Worm (Caenorhabditis elegans): ENCODE measurements around the gene cyb-2.1.
"Not testable (repeated sequence)": the region's sequence is repeated elsewhere in the genome, so short reads cannot be mapped to it uniquely, and the experiment has no call there.

cyb-2.1 gene

ce11 chrIV:10980628-10981027 lies 5.2 kb upstream of the cyb-2.1 start:
- no peak for TF ChIP-seq dve-1 (tag; optimal IDR thresholded peaks at IDR 0.05; ENCODE audit: insufficient read depth)
- no peak for TF ChIP-seq dmd-6 (GFP tag; IDR thresholded peaks at IDR 0.05)
- TF ChIP-seq Y75B8A.6 (GFP tag; IDR thresholded peaks at IDR 0.05): no peak
- TF ChIP-seq zag-1 (tag; optimal IDR thresholded peaks at IDR 0.05): no peak
- TF ChIP-seq daf-16 (GFP tag; optimal IDR thresholded peaks at IDR 0.05): no peak
- peak; percentile 22 for TF ChIP-seq daf-16 (tag; optimal IDR thresholded peaks at IDR 0.05)
- TF ChIP-seq Y105C5A.15 (GFP tag; IDR thresholded peaks at IDR 0.05): no peak
- TF ChIP-seq hlh-30 (tag; optimal IDR thresholded peaks at IDR 0.05; ENCODE audit: insufficient read depth): peak; percentile 4
- TF ChIP-seq lin-39 (tag; optimal IDR thresholded peaks at IDR 0.05): no peak
- no peak for TF ChIP-seq sdz-12 (GFP tag; optimal IDR thresholded peaks at IDR 0.05)
- no peak for TF ChIP-seq saeg-2 (GFP tag; IDR thresholded peaks at IDR 0.05)
- TF ChIP-seq nhr-6 (tag; optimal IDR thresholded peaks at IDR 0.05): no peak
- TF ChIP-seq lin-15B (tag; optimal IDR thresholded peaks at IDR 0.05): no peak

ce11 chrIV:10981761-10982160 lies 4.0 kb upstream of the cyb-2.1 start, which contains the start of gene Y43E12A.2:
Gene Y43E12A.2 (plus strand): TSS chrIV:10982061.
- TF ChIP-seq mdt-29 (GFP tag; IDR thresholded peaks at IDR 0.05) (no peak), zip-11 (GFP tag; IDR thresholded peaks at IDR 0.05) (no peak), set-16 (GFP tag; IDR thresholded peaks at IDR 0.05) (no peak), unc-39 (tag; optimal IDR thresholded peaks at IDR 0.05) (no peak), Y5F2A.4 (GFP tag; optimal IDR thresholded peaks at IDR 0.05) (no peak), D1046.2 (GFP tag; IDR thresholded peaks at IDR 0.05) (no peak), gei-8 (GFP tag; optimal IDR thresholded peaks at IDR 0.05) (no peak), F49E8.2 (tag; optimal IDR thresholded peaks at IDR 0.05; ENCODE audit: borderline replicate concordance) (no peak), saeg-2 (GFP tag; IDR thresholded peaks at IDR 0.05) (no peak), daf-12 (tag; optimal IDR thresholded peaks at IDR 0.05) (no peak), lim-7 (GFP tag; IDR thresholded peaks at IDR 0.05) (no peak), nhr-28 (tag; optimal IDR thresholded peaks at IDR 0.05) (no peak), arid-1 (GFP tag; conservative IDR thresholded peaks at IDR 0.05) (no peak), lin-38 (GFP tag; IDR thresholded peaks at IDR 0.05) (no peak)

ce11 chrIV:10987342-10987945 lies 1.7 kb downstream of the cyb-2.1 start, which contains the start of gene Y43E12A.3:
Gene Y43E12A.3 (plus strand): TSS chrIV:10987895.
- not testable (repeated sequence) for TF ChIP-seq zip-11 (GFP tag; IDR thresholded peaks at IDR 0.05); hlh-30 (tag; optimal IDR thresholded peaks at IDR 0.05; ENCODE audit: insufficient read depth); F49E8.2 (tag; optimal IDR thresholded peaks at IDR 0.05; ENCODE audit: borderline replicate concordance)

- TF ChIP-seq nhr-48 (tag; optimal IDR thresholded peaks at IDR 0.05): no peak
- no peak for TF ChIP-seq ceh-82 (tag; optimal IDR thresholded peaks at IDR 0.05)
Observed at ce11 chrIV:10990699-10991098, 4.9 kb downstream of the cyb-2.1 start, which contains the start of gene F13H10.5. Gene F13H10.5 (plus strand): TSS chrIV:10990999.

- TF ChIP-seq nhr-76 (tag; optimal IDR thresholded peaks at IDR 0.05) (no peak), Y75B8A.6 (GFP tag; IDR thresholded peaks at IDR 0.05) (no peak), F26F4.8 (GFP tag; conservative IDR thresholded peaks at IDR 0.05) (no peak), F49E8.2 (tag; optimal IDR thresholded peaks at IDR 0.05; ENCODE audit: borderline replicate concordance) (no peak), unc-130 (GFP tag; optimal IDR thresholded peaks at IDR 0.05) (no peak), zfp-2 (tag; optimal IDR thresholded peaks at IDR 0.05) (no peak), lim-7 (GFP tag; IDR thresholded peaks at IDR 0.05) (no peak)
Observed at ce11 chrIV:11001614-11002013, 15.8 kb downstream of the cyb-2.1 start, which contains the start of gene F13H10.9. Gene F13H10.9 (plus strand): TSS chrIV:11001914.
